Fruit fly (Drosophila melanogaster) whole organism, prepupa: Measurements from ENCODE around the gene CG32576.
A peak's percentile ranks its signal among the peaks of the same experiment; 100 is the strongest.

Experiments
- Hr38 ChIP-seq: sonication (Bioruptor generic); optimal IDR thresholded peaks from 2 replicates; lab custom pipeline; 2016; ENCODE audit warnings: missing biosample characterization, missing genetic modification characterization
- Sox14 ChIP-seq: fragments of 200-800 bp; sonication (Bioruptor generic); optimal IDR thresholded peaks from 3 replicates; lab custom pipeline; 2016; ENCODE audit warnings: missing biosample characterization, missing genetic modification characterization
- fd85E ChIP-seq: fragments of 200-800 bp; sonication (Bioruptor generic); optimal IDR thresholded peaks from 3 replicates; lab custom pipeline; 2016; ENCODE audit warnings: missing biosample characterization, missing genetic modification characterization

dm6 chrX:16323063-16323462, 34.7 kb upstream of the CG32576 start, which contains the start of the genes CG9917 and CG32579:
- TF ChIP-seq Sox14 (GFP tag; lab: Kevin White, UChicago): peak; percentile 48
- TF ChIP-seq Hr38 (GFP tag; lab: Kevin White, UChicago): no peak
- no peak for TF ChIP-seq fd85E (GFP tag; lab: Kevin White, UChicago)
